Worm (Caenorhabditis elegans) whole organism, early embryonic: Measurements from ENCODE around the gene C56C10.9.

Experiments
- B0310.2 ChIP-seq: sonication (generic microtip); optimal IDR thresholded peaks from 2 replicates; lab custom pipeline; 2016; ENCODE audit warnings: mild to moderate bottlenecking, missing genetic modification characterization, missing compliant biosample characterization
- F13C5.2 ChIP-seq: sonication (generic microtip); optimal IDR thresholded peaks from 2 replicates; lab custom pipeline; 2017; ENCODE audit warnings: mild to moderate bottlenecking, missing genetic modification characterization, inconsistent platforms, missing compliant biosample characterization
- aly-1 ChIP-seq: sonication (generic microtip); optimal IDR thresholded peaks from 2 replicates; lab custom pipeline; 2016; ENCODE audit warnings: missing genetic modification characterization, missing compliant biosample characterization
- ama-1 ChIP-seq: fragments of 150-350 bp; optimal IDR thresholded peaks from 2 replicates; lab custom pipeline; 2014
- ceh-13 ChIP-seq: fragments of 200-800 bp; sonication (Bioruptor generic); optimal IDR thresholded peaks from 2 replicates; lab custom pipeline; 2018; ENCODE audit warnings: mild to moderate bottlenecking, missing genetic modification characterization, missing compliant biosample characterization
- ceh-36 ChIP-seq: sonication (generic microtip); optimal IDR thresholded peaks from 2 replicates; lab custom pipeline; 2016; ENCODE audit warnings: missing genetic modification characterization, inconsistent platforms, missing compliant biosample characterization
- ets-7 ChIP-seq: sonication (generic microtip); optimal IDR thresholded peaks from 2 replicates; lab custom pipeline; 2016; ENCODE audit warnings: missing genotype, missing genetic modification characterization, missing compliant biosample characterization
- flt-1 ChIP-seq: fragments of 200-800 bp; sonication (Bioruptor generic); IDR thresholded peaks from 2 replicates; pipeline ENCODE4 v1.3.6; 2022; ENCODE audit warnings: missing genetic modification characterization, missing compliant biosample characterization
- hmbx-1 ChIP-seq: sonication (generic microtip); optimal IDR thresholded peaks from 2 replicates; lab custom pipeline; 2016; ENCODE audit warnings: mild to moderate bottlenecking, missing genetic modification characterization, missing compliant biosample characterization
- hmg-4 ChIP-seq: fragments of 200-800 bp; sonication (Bioruptor generic); optimal IDR thresholded peaks from 2 replicates; lab custom pipeline; 2018; ENCODE audit warnings: mild to moderate bottlenecking, missing genetic modification characterization, missing compliant biosample characterization
- hnd-1 ChIP-seq: sonication (generic microtip); optimal IDR thresholded peaks from 2 replicates; lab custom pipeline; 2016; ENCODE audit warnings: missing genetic modification characterization, missing compliant biosample characterization
- pes-1 ChIP-seq: fragments of 200-800 bp; sonication (Bioruptor generic); IDR thresholded peaks from 2 replicates; pipeline ENCODE4 v1.3.6; 2022; ENCODE audit warnings: missing genetic modification reagents, missing genetic modification characterization, missing compliant biosample characterization
- scrt-1 ChIP-seq: fragments of 200-800 bp; sonication (Bioruptor generic); IDR thresholded peaks from 2 replicates; pipeline ENCODE4 v1.3.6; 2022; ENCODE audit warnings: missing genetic modification characterization, missing compliant biosample characterization
- sea-1 ChIP-seq: fragments of 200-800 bp; sonication (Bioruptor generic); conservative IDR thresholded peaks from 2 replicates; pipeline ENCODE4 v1.3.6; 2022; ENCODE audit warnings: missing genetic modification characterization, missing compliant biosample characterization
- tbx-11 ChIP-seq: fragments of 200-800 bp; sonication (Bioruptor generic); IDR thresholded peaks from 2 replicates; pipeline ENCODE4 v1.3.6; 2022; ENCODE audit warnings: missing genetic modification characterization, missing compliant biosample characterization
- tbx-37 ChIP-seq: fragments of 200-800 bp; sonication (Bioruptor generic); conservative IDR thresholded peaks from 2 replicates; pipeline ENCODE4 v1.3.6; 2022; ENCODE audit warnings: missing genetic modification reagents, missing genetic modification characterization, missing compliant biosample characterization
- tra-4 ChIP-seq: sonication (generic microtip); optimal IDR thresholded peaks from 2 replicates; lab custom pipeline; 2017; ENCODE audit warnings: missing genetic modification characterization, missing compliant biosample characterization

The C56C10.9 gene

ce11 chrII:6566628-6567180 lies 25.4 kb downstream of the C56C10.9 start, which contains the start of the genes F18C5.5 and F18C5.9:
Gene F18C5.5, minus strand, starts transcription at chrII:6566728.
Gene F18C5.9, plus strand, starts transcription at chrII:6567130.
- TF ChIP-seq B0310.2, result no peak
- no peak for TF ChIP-seq hmg-4 (GFP tag; lab: Kevin White, UChicago)
- TF ChIP-seq pes-1 (GFP tag; lab: Robert Waterston, UW), result no peak
- TF ChIP-seq flt-1 (GFP tag; lab: Robert Waterston, UW), result no peak
- no peak for TF ChIP-seq tbx-37 (GFP tag; lab: Robert Waterston, UW)
- TF ChIP-seq aly-1 (tag; lab: Kevin White, UChicago), result no peak
- TF ChIP-seq tbx-11, result no peak
- TF ChIP-seq ama-1 (lab: Kevin White, UChicago), result no peak
- TF ChIP-seq F13C5.2 (tag; lab: Kevin White, UChicago), result no peak
- TF ChIP-seq tra-4, result no peak
- no peak for TF ChIP-seq ceh-13 (GFP tag; lab: Kevin White, UChicago)
- TF ChIP-seq hnd-1 (tag; lab: Kevin White, UChicago), result no peak
- no peak for TF ChIP-seq ceh-36 (tag; lab: Kevin White, UChicago)
- TF ChIP-seq scrt-1, result no peak
- no peak for TF ChIP-seq sea-1 (GFP tag; lab: Robert Waterston, UW)
- TF ChIP-seq hmbx-1, result no peak
- no peak for TF ChIP-seq ets-7 (tag; lab: Kevin White, UChicago)

DNA sequence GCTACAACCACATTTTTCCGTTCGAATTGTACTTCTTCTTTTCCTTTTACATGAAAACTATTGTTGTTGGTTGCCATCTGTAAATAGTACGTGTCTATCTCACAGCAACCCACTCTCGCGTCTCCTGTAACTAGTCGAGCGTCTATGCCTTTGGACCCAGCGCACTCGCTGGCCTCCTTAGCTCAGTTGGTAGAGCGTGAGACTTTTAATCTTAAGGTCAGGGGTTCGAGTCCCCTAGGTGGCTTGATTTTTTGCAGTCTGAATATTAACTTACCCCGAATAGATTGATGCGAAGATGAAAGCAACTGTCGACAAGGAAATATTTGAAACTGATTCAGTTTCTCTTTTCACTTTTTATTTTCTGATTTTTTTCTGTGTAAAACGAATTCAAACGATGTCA lies 27.1 kb downstream of the C56C10.9 start, which contains the start of gene mpz-3:
Gene mpz-3 (minus strand): TSS at position 320 of the 400 bp plus-strand sequence.
- TF ChIP-seq flt-1 (GFP tag; lab: Robert Waterston, UW) (peak; percentile 81; the same call in 1 of the 2 replicates), tbx-11 (peak; percentile 83), sea-1 (GFP tag; lab: Robert Waterston, UW) (no peak), hmbx-1 (no peak), B0310.2 (peak; percentile 30), hnd-1 (tag; lab: Kevin White, UChicago) (peak; percentile 47), pes-1 (GFP tag; lab: Robert Waterston, UW) (no peak), aly-1 (tag; lab: Kevin White, UChicago) (peak; percentile 74), F13C5.2 (tag; lab: Kevin White, UChicago) (peak; percentile 72), scrt-1 (peak; percentile 77), ama-1 (lab: Kevin White, UChicago) (no peak), ceh-13 (GFP tag; lab: Kevin White, UChicago) (peak; percentile 58), ets-7 (tag; lab: Kevin White, UChicago) (peak; percentile 30), ceh-36 (tag; lab: Kevin White, UChicago) (peak; percentile 64), tbx-37 (GFP tag; lab: Robert Waterston, UW) (no peak; the same call in 1 of the 2 replicates), tra-4 (no peak), hmg-4 (GFP tag; lab: Kevin White, UChicago) (no peak)

DNA sequence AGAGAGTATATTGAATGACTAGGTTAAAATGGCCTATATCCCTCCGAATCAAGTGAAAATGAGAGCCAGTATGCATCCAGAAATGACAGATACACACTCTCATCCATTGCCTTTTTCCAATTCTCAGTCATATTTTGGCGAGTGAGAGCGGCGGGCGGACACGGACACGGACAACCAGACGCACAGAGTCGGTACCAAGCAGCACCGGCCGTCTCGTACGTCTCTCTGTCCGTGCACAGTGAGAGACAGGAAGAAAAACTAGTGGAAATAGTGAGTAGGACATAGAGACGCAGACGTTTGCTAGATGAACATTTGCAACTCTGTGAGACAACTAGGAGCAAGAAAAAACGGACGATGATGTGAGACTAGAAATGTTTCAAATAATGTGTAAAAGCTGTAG lies 28.9 kb downstream of the C56C10.9 start:
- TF ChIP-seq tra-4, result no peak
- TF ChIP-seq aly-1 (tag; lab: Kevin White, UChicago), result no peak
- no peak for TF ChIP-seq sea-1 (GFP tag; lab: Robert Waterston, UW)
- no peak for TF ChIP-seq flt-1 (GFP tag; lab: Robert Waterston, UW)
- TF ChIP-seq hnd-1 (tag; lab: Kevin White, UChicago), result no peak
- TF ChIP-seq ceh-36 (tag; lab: Kevin White, UChicago), result no peak
- no peak for TF ChIP-seq hmg-4 (GFP tag; lab: Kevin White, UChicago)
- TF ChIP-seq tbx-11, result no peak
- no peak for TF ChIP-seq scrt-1
- TF ChIP-seq hmbx-1, result no peak
- no peak for TF ChIP-seq pes-1 (GFP tag; lab: Robert Waterston, UW)
- TF ChIP-seq tbx-37 (GFP tag; lab: Robert Waterston, UW), result no peak
- TF ChIP-seq F13C5.2 (tag; lab: Kevin White, UChicago), result no peak
- TF ChIP-seq ama-1 (lab: Kevin White, UChicago), result no peak

ce11 chrII:6562203-6562867 lies 29.8 kb downstream of the C56C10.9 start:
- no peak for TF ChIP-seq ama-1 (lab: Kevin White, UChicago)
- no peak for TF ChIP-seq ceh-36 (tag; lab: Kevin White, UChicago)
- no peak for TF ChIP-seq tra-4

DNA sequence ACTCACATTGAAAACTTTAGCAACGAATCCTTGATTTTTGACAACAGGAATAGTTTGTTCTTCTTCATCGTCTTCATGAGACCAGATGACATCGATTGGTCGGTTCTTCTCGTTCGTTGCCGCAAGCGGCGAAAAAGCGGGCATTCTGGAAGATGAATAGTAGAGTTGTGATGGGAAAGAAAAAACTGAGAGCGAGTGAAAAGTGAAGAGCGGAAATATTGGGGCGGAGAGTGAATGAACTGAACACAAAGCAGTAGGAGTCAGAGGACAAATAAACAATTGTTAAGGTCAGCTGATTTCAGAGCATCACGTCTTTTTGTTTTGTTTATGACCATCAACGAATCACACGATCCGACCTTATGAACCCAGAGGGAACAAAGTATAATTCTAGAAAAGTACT lies 30.9 kb downstream of the C56C10.9 start, which contains the start of gene F18C5.10:
Gene F18C5.10 (minus strand): TSS at position 145 of the 400 bp plus-strand sequence.
- TF ChIP-seq aly-1 (tag; lab: Kevin White, UChicago) (no peak), B0310.2 (no peak), hmg-4 (GFP tag; lab: Kevin White, UChicago) (no peak), ceh-36 (tag; lab: Kevin White, UChicago) (no peak), F13C5.2 (tag; lab: Kevin White, UChicago) (no peak), tbx-37 (GFP tag; lab: Robert Waterston, UW) (no peak), hmbx-1 (no peak), scrt-1 (no peak), sea-1 (GFP tag; lab: Robert Waterston, UW) (no peak), flt-1 (GFP tag; lab: Robert Waterston, UW) (no peak), tbx-11 (no peak), pes-1 (GFP tag; lab: Robert Waterston, UW) (no peak), ceh-13 (GFP tag; lab: Kevin White, UChicago) (no peak), ets-7 (tag; lab: Kevin White, UChicago) (no peak)

DNA sequence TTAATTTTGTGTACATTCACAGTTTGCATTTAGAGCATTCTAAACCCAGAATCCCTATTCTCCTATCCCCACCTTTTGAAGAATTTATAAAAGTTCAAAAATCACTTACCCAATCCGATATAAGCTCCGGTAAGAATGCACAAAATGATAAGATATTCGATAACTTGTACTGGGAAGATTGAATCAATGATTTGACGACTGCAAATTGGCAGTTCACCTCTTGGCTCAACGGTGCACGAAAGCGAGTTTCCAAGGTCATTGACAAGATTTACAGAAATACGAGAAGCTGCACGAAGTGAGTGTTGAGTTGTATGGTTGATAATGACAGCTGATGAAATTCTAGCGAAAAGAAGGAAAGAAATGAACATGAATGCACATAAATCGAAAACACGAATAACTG lies 31.9 kb downstream of the C56C10.9 start:
- no peak for TF ChIP-seq ceh-36 (tag; lab: Kevin White, UChicago)

- TF ChIP-seq sea-1 (GFP tag; lab: Robert Waterston, UW) (no peak), hnd-1 (tag; lab: Kevin White, UChicago) (no peak), F13C5.2 (tag; lab: Kevin White, UChicago) (no peak), hmbx-1 (no peak), tbx-37 (GFP tag; lab: Robert Waterston, UW) (no peak), ama-1 (lab: Kevin White, UChicago) (no peak), ceh-13 (GFP tag; lab: Kevin White, UChicago) (no peak), ets-7 (tag; lab: Kevin White, UChicago) (no peak), scrt-1 (no peak), flt-1 (GFP tag; lab: Robert Waterston, UW) (no peak), aly-1 (tag; lab: Kevin White, UChicago) (no peak)
Measured at ce11 chrII:6558887-6559286, 33.3 kb downstream of the C56C10.9 start.
